Worm (Caenorhabditis elegans) whole organism, young adult: ENCODE measurements around the gene F53E2.2.

Experiments
- C06A6.2 ChIP-seq: fragments of 200-800 bp; sonication (Bioruptor generic); conservative IDR thresholded peaks from 2 replicates; pipeline ENCODE4 v1.3.6; 2022; ENCODE audit warnings: missing genetic modification characterization, missing compliant biosample characterization
- F49E8.2 ChIP-seq: sonication (generic microtip); optimal IDR thresholded peaks from 3 replicates; lab custom pipeline; 2017; ENCODE audit warnings: missing genetic modification characterization, mild to moderate bottlenecking, missing compliant biosample characterization, antibody characterized with exemption, moderate library complexity; ENCODE audit not compliant: insufficient read depth
- bed-1 ChIP-seq: fragments of 200-800 bp; sonication (Bioruptor generic); IDR thresholded peaks from 2 replicates; pipeline ENCODE4 v1.3.6; 2022; ENCODE audit warnings: missing genetic modification reagents, missing genetic modification characterization, missing compliant biosample characterization
- bed-2 ChIP-seq: fragments of 200-800 bp; sonication (Bioruptor generic); IDR thresholded peaks from 2 replicates; pipeline ENCODE4 v1.3.6; 2022; ENCODE audit warnings: missing genetic modification reagents, missing genetic modification characterization, missing compliant biosample characterization
- cebp-2 ChIP-seq: fragments of 200-800 bp; sonication (Bioruptor generic); IDR thresholded peaks from 2 replicates; pipeline ENCODE4 v1.3.6; 2022; ENCODE audit warnings: missing genetic modification characterization, missing compliant biosample characterization
- madf-3 ChIP-seq: fragments of 200-800 bp; sonication (Bioruptor generic); IDR thresholded peaks from 2 replicates; pipeline ENCODE4 v1.3.6; 2022; ENCODE audit warnings: missing genetic modification reagents, missing genetic modification characterization, missing compliant biosample characterization
- nfya-2 ChIP-seq: fragments of 200-800 bp; sonication (Bioruptor generic); IDR thresholded peaks from 2 replicates; pipeline ENCODE4 v1.3.6; 2022; ENCODE audit warnings: missing genetic modification reagents, missing genetic modification characterization, missing compliant biosample characterization
- nhr-90 ChIP-seq: sonication (generic microtip); optimal IDR thresholded peaks from 2 replicates; lab custom pipeline; 2016; ENCODE audit warnings: missing genotype, mild to moderate bottlenecking, missing genetic modification characterization, missing compliant biosample characterization
- snpc-1.1 ChIP-seq: sonication (generic microtip); optimal IDR thresholded peaks from 2 replicates; lab custom pipeline; 2017; ENCODE audit warnings: missing genetic modification characterization, mild to moderate bottlenecking, missing compliant biosample characterization, antibody characterized with exemption, moderate library complexity, missing genotype, missing genetic modification reagents; ENCODE audit not compliant: insufficient read depth
- unc-62 ChIP-seq: fragments of 150-350 bp; optimal IDR thresholded peaks from 2 replicates; lab custom pipeline; 2014; ENCODE audit warnings: missing biosample characterization, missing genetic modification reagents, missing genetic modification characterization

DNA sequence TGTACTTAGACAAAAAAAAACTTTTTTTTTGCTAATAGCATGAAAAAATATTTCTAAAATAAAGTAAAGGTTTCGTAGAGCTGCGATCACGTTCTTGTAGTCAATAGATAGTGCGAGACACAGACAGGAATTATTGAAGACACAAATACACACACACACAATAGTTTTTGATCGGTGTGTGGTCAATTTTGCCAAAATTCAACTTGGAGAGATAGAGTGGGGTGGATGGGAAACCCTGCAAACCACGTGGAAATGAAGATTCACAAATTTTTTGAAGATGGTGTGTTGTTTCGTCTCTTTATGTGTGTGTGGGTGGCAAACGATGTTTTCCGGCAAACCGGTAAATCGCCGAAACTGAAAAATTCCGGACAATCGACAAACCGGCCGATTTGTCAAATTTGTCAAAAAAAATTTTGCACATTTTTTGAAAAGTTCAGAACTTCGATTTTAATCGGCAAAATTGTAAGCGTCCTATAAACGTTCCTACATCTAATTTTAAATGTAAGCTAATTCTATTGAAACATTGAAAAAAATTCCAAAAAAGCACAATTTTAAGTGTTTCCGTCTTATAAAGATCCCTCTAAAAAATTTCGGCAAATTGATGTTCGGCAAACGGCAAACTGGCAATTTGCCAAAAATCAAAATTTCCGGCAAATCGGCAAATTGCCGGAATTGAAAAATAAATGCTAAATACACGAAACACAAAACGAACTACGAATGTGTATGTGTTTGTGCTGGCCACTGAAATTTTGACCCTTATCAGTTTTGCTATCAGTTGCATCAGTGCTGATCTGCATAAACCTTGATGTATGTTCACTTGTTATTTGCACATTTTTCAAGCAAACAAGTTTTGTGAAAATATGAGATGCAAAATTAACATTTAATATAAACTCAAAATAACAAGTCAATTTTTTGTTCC, 42.1 kb upstream of the F53E2.2 start:
- no peak for TF ChIP-seq unc-62 (GFP tag; lab: Kevin White, UChicago)
- TF ChIP-seq C06A6.2: no peak
- TF ChIP-seq nhr-90 (tag; lab: Kevin White, UChicago): no peak
- TF ChIP-seq bed-1: no peak
- TF ChIP-seq cebp-2 (GFP tag; lab: Robert Waterston, UW): no peak
- TF ChIP-seq snpc-1.1: no peak
- no peak for TF ChIP-seq nfya-2 (GFP tag; lab: Robert Waterston, UW)
- no peak for TF ChIP-seq madf-3 (GFP tag; lab: Robert Waterston, UW)
- TF ChIP-seq bed-2: no peak
- no peak for TF ChIP-seq F49E8.2 (tag; lab: Kevin White, UChicago)
